Fruit fly (Drosophila melanogaster) S2 (cell line): ENCODE measurements around the gene to.

Experiments used
- CG8478 ChIP-seq: fragments of >200 bp; optimal IDR thresholded peaks from 2 replicates; lab custom pipeline; 2018
- CTCF ChIP-seq, 2 experiments: fragments of >200 bp; optimal IDR thresholded peaks; 2 replicates each; lab custom pipeline; 2018

dm6 chr3R:25275276-25275675 lies 35.3 kb downstream of the to start:
- no peak for TF ChIP-seq CG8478
- TF ChIP-seq CTCF (optimal IDR thresholded peaks at IDR 0.05; lab: Kevin White, UChicago), result no peak
